Worm (Caenorhabditis elegans): ENCODE results near the gene H06I04.6.

DNA sequence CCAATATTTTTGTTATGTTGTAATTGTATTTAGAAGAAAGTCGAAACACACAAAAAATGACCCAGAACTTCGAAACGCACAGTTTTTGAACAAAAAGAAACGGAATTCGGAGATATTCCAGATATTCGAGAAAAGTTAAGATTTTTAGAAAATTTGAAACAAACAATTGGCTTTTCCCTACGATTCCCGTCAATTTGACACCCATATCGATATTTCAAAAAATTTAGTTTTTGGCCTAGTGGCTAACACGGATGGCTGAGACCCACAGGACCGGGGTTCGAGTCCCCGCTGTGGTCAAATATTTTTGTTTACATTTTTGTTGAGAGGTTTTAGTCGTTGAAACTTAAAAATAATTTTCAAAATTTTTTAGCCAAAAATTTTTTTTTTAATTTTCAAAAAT is 41.1 kb upstream of the H06I04.6 start:
- TF ChIP-seq W03F9.2 (tag; optimal IDR thresholded peaks at IDR 0.05) (no peak), him-1 (tag; optimal IDR thresholded peaks at IDR 0.05) (no peak)

All from whole organism, L4/young adult.